Fruit fly (Drosophila melanogaster): ENCODE measurements around the gene Alg10.
"Not testable (repeated sequence)": the region's sequence is repeated elsewhere in the genome, so short reads cannot be mapped to it uniquely, and the experiment has no call there.

Alg10 gene

dm6 chr3L:11134886-11135285 is 29.9 kb upstream of the Alg10 start, which contains the start of gene CG14143:
CG14143 (plus strand) TSS chr3L:11134987.
- not testable (repeated sequence) for TF ChIP-seq CG1620 (GFP tag; optimal IDR thresholded peaks at IDR 0.05); CG7101 (tag; optimal IDR thresholded peaks at IDR 0.05); cic (GFP tag; optimal IDR thresholded peaks at IDR 0.05)

DNA sequence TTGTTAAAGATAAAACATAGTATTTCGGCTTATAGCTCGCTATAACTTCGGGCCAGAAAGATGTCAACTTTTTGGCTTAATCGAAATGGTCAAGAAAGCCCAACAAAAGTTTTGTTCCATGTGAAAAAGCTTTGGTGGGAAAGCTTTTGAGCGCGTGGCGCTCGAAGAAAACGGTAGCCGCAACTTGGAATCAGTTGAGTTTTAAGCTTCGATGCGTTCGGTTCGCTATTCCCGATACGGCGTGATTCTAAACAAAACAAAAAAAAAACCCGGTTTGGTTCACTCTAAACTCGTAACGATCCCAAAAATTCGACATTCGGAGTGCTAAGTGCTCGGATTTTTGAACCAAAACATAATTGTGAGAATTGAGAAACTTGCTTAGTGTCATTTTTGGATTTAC is 28.9 kb upstream of the Alg10 start, which contains the start of gene IRSp53:
Gene IRSp53, plus strand, starts transcription at position 204 of the 400 bp plus-strand sequence.
- TF ChIP-seq bab1 (GFP tag; optimal IDR thresholded peaks at IDR 0.05) (peak; percentile 69), CG12768 (GFP tag; optimal IDR thresholded peaks at IDR 0.05) (no peak), Clk (GFP tag; optimal IDR thresholded peaks at IDR 0.05) (no peak), tj (GFP tag; optimal IDR thresholded peaks at IDR 0.05) (no peak), Hr96 (GFP tag; optimal IDR thresholded peaks at IDR 0.05) (no peak), kay (GFP tag; ENCODE audit: borderline replicate concordance) (peak; percentile 66), cic (GFP tag; optimal IDR thresholded peaks at IDR 0.05) (no peak), pad (GFP tag; optimal IDR thresholded peaks at IDR 0.05) (no peak), CG5204 (GFP tag; optimal IDR thresholded peaks at IDR 0.05) (no peak), CG7045 (GFP tag; optimal IDR thresholded peaks at IDR 0.05) (no peak), CG14711 (tag; optimal IDR thresholded peaks at IDR 0.05) (no peak), CG11617 (GFP tag; optimal IDR thresholded peaks at IDR 0.05) (no peak), ovo (GFP tag; optimal IDR thresholded peaks at IDR 0.05) (no peak), CG1620 (GFP tag; optimal IDR thresholded peaks at IDR 0.05) (no peak), cnc (optimal IDR thresholded peaks at IDR 0.05) (no peak), CG7101 (tag; optimal IDR thresholded peaks at IDR 0.05) (peak; percentile 4), Mnt (GFP tag; optimal IDR thresholded peaks at IDR 0.05) (peak; percentile 46), Crg-1 (GFP tag; optimal IDR thresholded peaks at IDR 0.05) (no peak), toe (GFP tag; optimal IDR thresholded peaks at IDR 0.05) (no peak)

- TF ChIP-seq CG33017 (tag; optimal IDR thresholded peaks at IDR 0.05) (no peak), CG1620 (GFP tag; optimal IDR thresholded peaks at IDR 0.05) (no peak), CG7101 (tag; optimal IDR thresholded peaks at IDR 0.05) (no peak), kay (GFP tag; ENCODE audit: borderline replicate concordance) (no peak), Hr96 (GFP tag; optimal IDR thresholded peaks at IDR 0.05) (no peak), Crg-1 (GFP tag; optimal IDR thresholded peaks at IDR 0.05) (no peak), CG11617 (GFP tag; optimal IDR thresholded peaks at IDR 0.05) (no peak), pad (GFP tag; optimal IDR thresholded peaks at IDR 0.05) (no peak), tj (GFP tag; optimal IDR thresholded peaks at IDR 0.05) (no peak), cic (GFP tag; optimal IDR thresholded peaks at IDR 0.05) (no peak), ovo (GFP tag; optimal IDR thresholded peaks at IDR 0.05) (no peak), Mnt (GFP tag; optimal IDR thresholded peaks at IDR 0.05) (no peak), toe (GFP tag; optimal IDR thresholded peaks at IDR 0.05) (no peak)
These were observed 28.4 kb upstream of the Alg10 start for dm6 chr3L:11136349-11136748.

DNA sequence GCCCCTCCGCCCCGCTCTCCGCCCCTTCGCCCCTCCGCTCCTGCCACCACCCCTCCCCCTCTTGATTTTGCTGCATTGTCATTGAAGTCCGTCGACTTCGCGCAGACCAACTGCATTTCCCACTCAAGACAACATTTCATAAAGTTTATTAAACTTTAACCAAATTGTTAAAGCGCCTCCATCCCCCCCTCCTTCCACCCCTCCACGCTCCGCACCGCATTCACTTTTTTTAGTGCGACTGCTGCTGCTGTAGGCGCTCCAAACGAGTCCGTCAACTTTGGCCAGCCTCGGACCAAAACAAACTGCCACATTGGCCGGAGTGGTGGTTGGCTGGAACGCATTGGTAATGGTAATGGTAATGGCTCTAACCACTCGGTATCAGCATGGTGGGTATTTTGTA is 25.9 kb upstream of the Alg10 start:
- TF ChIP-seq ovo (GFP tag; optimal IDR thresholded peaks at IDR 0.05) (no peak), bab1 (GFP tag; optimal IDR thresholded peaks at IDR 0.05) (no peak)

- no peak for TF ChIP-seq toe (GFP tag; optimal IDR thresholded peaks at IDR 0.05)
- no peak for TF ChIP-seq CG1620 (GFP tag; optimal IDR thresholded peaks at IDR 0.05)
- no peak for TF ChIP-seq CG7045 (GFP tag; optimal IDR thresholded peaks at IDR 0.05)
- no peak for TF ChIP-seq kay (GFP tag; ENCODE audit: borderline replicate concordance)
- no peak for TF ChIP-seq CG14711 (tag; optimal IDR thresholded peaks at IDR 0.05)
- no peak for TF ChIP-seq CG12768 (GFP tag; optimal IDR thresholded peaks at IDR 0.05)
- TF ChIP-seq CG33017 (tag; optimal IDR thresholded peaks at IDR 0.05) = no peak
- no peak for TF ChIP-seq ovo (GFP tag; optimal IDR thresholded peaks at IDR 0.05)
- TF ChIP-seq CG7101 (tag; optimal IDR thresholded peaks at IDR 0.05) = no peak
- no peak for TF ChIP-seq Clk (GFP tag; optimal IDR thresholded peaks at IDR 0.05)
- no peak for TF ChIP-seq tj (GFP tag; optimal IDR thresholded peaks at IDR 0.05)
These were observed 19.7 kb upstream of the Alg10 start for dm6 chr3L:11145065-11145464.

DNA sequence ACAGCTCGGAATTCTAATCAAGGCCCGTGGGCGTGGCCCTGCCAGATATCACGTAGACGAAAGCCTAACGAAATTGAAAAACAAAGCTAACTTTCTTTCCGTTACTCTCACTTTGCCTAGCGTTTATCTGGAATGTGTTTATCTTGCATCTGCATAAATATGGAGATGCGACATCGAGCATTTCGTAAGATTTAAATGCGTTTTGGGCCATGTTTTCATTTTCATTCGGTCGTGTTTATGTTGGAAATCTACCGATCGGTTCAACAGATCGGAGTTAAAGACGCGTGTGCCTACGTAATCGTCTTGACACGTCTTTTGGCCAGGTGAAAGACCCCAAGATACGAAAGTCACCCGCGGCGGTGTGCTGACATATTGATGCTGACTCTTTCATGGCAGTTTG is 17.1 kb upstream of the Alg10 start:
- TF ChIP-seq tj (GFP tag; optimal IDR thresholded peaks at IDR 0.05) = no peak
- no peak for TF ChIP-seq CG1620 (GFP tag; optimal IDR thresholded peaks at IDR 0.05)
- no peak for TF ChIP-seq ovo (GFP tag; optimal IDR thresholded peaks at IDR 0.05)
- no peak for TF ChIP-seq bab1 (GFP tag; optimal IDR thresholded peaks at IDR 0.05)
- no peak for TF ChIP-seq toe (GFP tag; optimal IDR thresholded peaks at IDR 0.05)
- no peak for TF ChIP-seq Clk (GFP tag; optimal IDR thresholded peaks at IDR 0.05)
- TF ChIP-seq kay (GFP tag; ENCODE audit: borderline replicate concordance) = no peak
- no peak for TF ChIP-seq Crg-1 (GFP tag; optimal IDR thresholded peaks at IDR 0.05)
- no peak for TF ChIP-seq cnc (optimal IDR thresholded peaks at IDR 0.05)
- TF ChIP-seq CG5204 (GFP tag; optimal IDR thresholded peaks at IDR 0.05) = no peak
- TF ChIP-seq pad (GFP tag; optimal IDR thresholded peaks at IDR 0.05) = no peak
- no peak for TF ChIP-seq Hr96 (GFP tag; optimal IDR thresholded peaks at IDR 0.05)
- no peak for TF ChIP-seq CG12768 (GFP tag; optimal IDR thresholded peaks at IDR 0.05)
- no peak for TF ChIP-seq cic (GFP tag; optimal IDR thresholded peaks at IDR 0.05)
- TF ChIP-seq CG33017 (tag; optimal IDR thresholded peaks at IDR 0.05) = no peak
- no peak for TF ChIP-seq CG11617 (GFP tag; optimal IDR thresholded peaks at IDR 0.05)
- no peak for TF ChIP-seq Mnt (GFP tag; optimal IDR thresholded peaks at IDR 0.05)
- TF ChIP-seq CG7101 (tag; optimal IDR thresholded peaks at IDR 0.05) = no peak
- no peak for TF ChIP-seq CG14711 (tag; optimal IDR thresholded peaks at IDR 0.05)
- no peak for TF ChIP-seq CG7045 (GFP tag; optimal IDR thresholded peaks at IDR 0.05)
